Fruit fly (Drosophila melanogaster): ENCODE results near the gene TpnC25D.
A peak's percentile ranks its signal among the peaks of the same experiment; 100 is the strongest.

Gene TpnC25D

dm6 chr2L:5247812-5248211 is 31.3 kb downstream of the TpnC25D start:
- no peak for TF ChIP-seq CG14655 (GFP tag; optimal IDR thresholded peaks at IDR 0.05)
- TF ChIP-seq Pif1B (GFP tag; optimal IDR thresholded peaks at IDR 0.05), result no peak
- TF ChIP-seq rn (GFP tag; IDR thresholded peaks at IDR 0.05), result no peak
- TF ChIP-seq gl (tag; optimal IDR thresholded peaks at IDR 0.05), result no peak
- TF ChIP-seq CG17806 (tag; optimal IDR thresholded peaks at IDR 0.05), result no peak
- TF ChIP-seq Ets98B (GFP tag; IDR thresholded peaks at IDR 0.05), result no peak
- no peak for TF ChIP-seq EcR (GFP tag; optimal IDR thresholded peaks at IDR 0.05)
- no peak for TF ChIP-seq Snoo (tag; optimal IDR thresholded peaks at IDR 0.05)
- TF ChIP-seq CG13204 (GFP tag; optimal IDR thresholded peaks at IDR 0.05), result no peak
- TF ChIP-seq CG12605 (GFP tag; IDR thresholded peaks at IDR 0.05), result no peak
- no peak for TF ChIP-seq CG32121 (GFP tag; IDR thresholded peaks at IDR 0.05)
- TF ChIP-seq CG8301 (tag; optimal IDR thresholded peaks at IDR 0.05), result no peak
- no peak for TF ChIP-seq CG9948 (tag; optimal IDR thresholded peaks at IDR 0.05)
- no peak for TF ChIP-seq CG34367 (tag; optimal IDR thresholded peaks at IDR 0.05)
- no peak for TF ChIP-seq CG8159 (tag; optimal IDR thresholded peaks at IDR 0.05)
- TF ChIP-seq fd96Ca (GFP tag; IDR thresholded peaks at IDR 0.05), result no peak
- no peak for TF ChIP-seq CG15710 (tag; optimal IDR thresholded peaks at IDR 0.05)
- TF ChIP-seq D1 (tag; optimal IDR thresholded peaks at IDR 0.05), result no peak
- TF ChIP-seq CG10348 (GFP tag; IDR thresholded peaks at IDR 0.05), result no peak
- TF ChIP-seq CG4496 (GFP tag; IDR thresholded peaks at IDR 0.05), result no peak

- TF ChIP-seq CG13204 (GFP tag; optimal IDR thresholded peaks at IDR 0.05), result no peak
- TF ChIP-seq CG15710 (tag; optimal IDR thresholded peaks at IDR 0.05), result no peak
- no peak for TF ChIP-seq CG12605 (GFP tag; IDR thresholded peaks at IDR 0.05)
- TF ChIP-seq CG34367 (tag; optimal IDR thresholded peaks at IDR 0.05), result no peak
- no peak for TF ChIP-seq Pif1A (GFP tag; optimal IDR thresholded peaks at IDR 0.05)
- no peak for TF ChIP-seq CG9948 (tag; optimal IDR thresholded peaks at IDR 0.05)
- TF ChIP-seq CG8301 (tag; optimal IDR thresholded peaks at IDR 0.05), result no peak
- no peak for TF ChIP-seq Ets98B (GFP tag; IDR thresholded peaks at IDR 0.05)
- no peak for TF ChIP-seq fd96Ca (GFP tag; IDR thresholded peaks at IDR 0.05)
- no peak for TF ChIP-seq CG14655 (GFP tag; optimal IDR thresholded peaks at IDR 0.05)
- TF ChIP-seq CG10348 (GFP tag; IDR thresholded peaks at IDR 0.05), result no peak
- no peak for TF ChIP-seq CG8159 (tag; optimal IDR thresholded peaks at IDR 0.05)
- TF ChIP-seq Snoo (tag; optimal IDR thresholded peaks at IDR 0.05), result no peak
- no peak for TF ChIP-seq rn (GFP tag; IDR thresholded peaks at IDR 0.05)
- no peak for TF ChIP-seq D1 (tag; optimal IDR thresholded peaks at IDR 0.05)
- TF ChIP-seq CG17806 (tag; optimal IDR thresholded peaks at IDR 0.05), result no peak
- no peak for TF ChIP-seq EcR (GFP tag; optimal IDR thresholded peaks at IDR 0.05)
- no peak for TF ChIP-seq gl (tag; optimal IDR thresholded peaks at IDR 0.05)
Measured at dm6 chr2L:5248582-5248981, 32.1 kb downstream of the TpnC25D start.

dm6 chr2L:5249766-5250165 is 33.3 kb downstream of the TpnC25D start:
- TF ChIP-seq CG8159 (tag; optimal IDR thresholded peaks at IDR 0.05) (peak; percentile 51), CG15710 (tag; optimal IDR thresholded peaks at IDR 0.05) (peak; percentile 56), CG10348 (GFP tag; IDR thresholded peaks at IDR 0.05) (no peak), EcR (GFP tag; optimal IDR thresholded peaks at IDR 0.05) (peak; percentile 52), CG8301 (tag; optimal IDR thresholded peaks at IDR 0.05) (peak; percentile 48), gl (tag; optimal IDR thresholded peaks at IDR 0.05) (peak; percentile 20), CG4496 (GFP tag; IDR thresholded peaks at IDR 0.05) (peak; percentile 79), CG34367 (tag; optimal IDR thresholded peaks at IDR 0.05) (peak; percentile 10), CG13204 (GFP tag; optimal IDR thresholded peaks at IDR 0.05) (peak; percentile 37), rn (GFP tag; IDR thresholded peaks at IDR 0.05) (0 out of 2 replicates have a peak, but pooled peaks have one; percentile 16), CG32121 (GFP tag; IDR thresholded peaks at IDR 0.05) (no peak), Snoo (tag; optimal IDR thresholded peaks at IDR 0.05) (peak; percentile 59), CG9948 (tag; optimal IDR thresholded peaks at IDR 0.05) (peak; percentile 16), CG17806 (tag; optimal IDR thresholded peaks at IDR 0.05) (peak; percentile 46), D1 (tag; optimal IDR thresholded peaks at IDR 0.05) (no peak), fd96Ca (GFP tag; IDR thresholded peaks at IDR 0.05) (peak; percentile 67; the same call in 1 of the 3 replicates), Pif1A (GFP tag; optimal IDR thresholded peaks at IDR 0.05) (peak; percentile 68), CG12605 (GFP tag; IDR thresholded peaks at IDR 0.05) (no peak), Ets98B (GFP tag; IDR thresholded peaks at IDR 0.05) (peak; percentile 47; the same call in 1 of the 2 replicates), CG14655 (GFP tag; optimal IDR thresholded peaks at IDR 0.05) (peak; percentile 61), Pif1B (GFP tag; optimal IDR thresholded peaks at IDR 0.05) (peak; percentile 40)

dm6 chr2L:5251150-5251549 is 34.6 kb downstream of the TpnC25D start:
- TF ChIP-seq CG32121 (GFP tag; IDR thresholded peaks at IDR 0.05), result no peak
- TF ChIP-seq Pif1B (GFP tag; optimal IDR thresholded peaks at IDR 0.05), result peak; percentile 7

dm6 chr2L:5251725-5252124 is 35.2 kb downstream of the TpnC25D start:
- TF ChIP-seq CG8159 (tag; optimal IDR thresholded peaks at IDR 0.05), result peak; percentile 23
- no peak for TF ChIP-seq gl (tag; optimal IDR thresholded peaks at IDR 0.05)
- peak; percentile 16 for TF ChIP-seq CG9948 (tag; optimal IDR thresholded peaks at IDR 0.05)
- peak; percentile 21 for TF ChIP-seq CG17806 (tag; optimal IDR thresholded peaks at IDR 0.05)
- TF ChIP-seq rn (GFP tag; IDR thresholded peaks at IDR 0.05), result no peak

- TF ChIP-seq CG32121 (GFP tag; IDR thresholded peaks at IDR 0.05) (no peak), Pif1A (GFP tag; optimal IDR thresholded peaks at IDR 0.05) (peak; percentile 58), gl (tag; optimal IDR thresholded peaks at IDR 0.05) (no peak), CG17806 (tag; optimal IDR thresholded peaks at IDR 0.05) (peak; percentile 70), rn (GFP tag; IDR thresholded peaks at IDR 0.05) (no peak), CG13204 (GFP tag; optimal IDR thresholded peaks at IDR 0.05) (peak; percentile 51), CG15710 (tag; optimal IDR thresholded peaks at IDR 0.05) (peak; percentile 70), fd96Ca (GFP tag; IDR thresholded peaks at IDR 0.05) (0 out of 3 replicates have a peak, but pooled peaks have one; percentile 5), Ets98B (GFP tag; IDR thresholded peaks at IDR 0.05) (no peak), CG4496 (GFP tag; IDR thresholded peaks at IDR 0.05) (no peak; the same call in 2 of the 3 replicates), EcR (GFP tag; optimal IDR thresholded peaks at IDR 0.05) (peak; percentile 7), Pif1B (GFP tag; optimal IDR thresholded peaks at IDR 0.05) (peak; percentile 57), CG8301 (tag; optimal IDR thresholded peaks at IDR 0.05) (peak; percentile 33), CG9948 (tag; optimal IDR thresholded peaks at IDR 0.05) (peak; percentile 69), CG8159 (tag; optimal IDR thresholded peaks at IDR 0.05) (peak; percentile 71), Snoo (tag; optimal IDR thresholded peaks at IDR 0.05) (peak; percentile 53), CG14655 (GFP tag; optimal IDR thresholded peaks at IDR 0.05) (peak; percentile 62), CG34367 (tag; optimal IDR thresholded peaks at IDR 0.05) (peak; percentile 59)
Measured at dm6 chr2L:5252399-5253030, 36.0 kb downstream of the TpnC25D start.
